Worm (Caenorhabditis elegans) whole organism, L4 larva: Measurements from ENCODE around the gene hrg-3.
A peak's percentile ranks its signal among the peaks of the same experiment; 100 is the strongest.

ENCODE experiments used
- D1046.2 ChIP-seq: fragments of 200-800 bp; sonication (Bioruptor generic); IDR thresholded peaks from 2 replicates; pipeline ENCODE4 v1.3.6; 2022; ENCODE audit warnings: missing genetic modification characterization, missing compliant biosample characterization
- R02D3.7 ChIP-seq: fragments of 150-350 bp; sonication (generic microtip); optimal IDR thresholded peaks from 3 replicates; lab custom pipeline; 2014; ENCODE audit warnings: missing biosample characterization, missing genetic modification characterization
- Y105C5A.15 ChIP-seq: fragments of 200-800 bp; sonication (Bioruptor generic); IDR thresholded peaks from 2 replicates; pipeline ENCODE4 v1.3.6; 2022; ENCODE audit warnings: missing genetic modification characterization, missing compliant biosample characterization
- Y75B8A.6 ChIP-seq: fragments of 200-800 bp; sonication (Bioruptor generic); IDR thresholded peaks from 2 replicates; pipeline ENCODE4 v1.3.6; 2022; ENCODE audit warnings: missing genetic modification reagents, missing genetic modification characterization, missing compliant biosample characterization
- ZK337.2 ChIP-seq: fragments of 200-800 bp; sonication (Bioruptor generic); IDR thresholded peaks from 2 replicates; pipeline ENCODE4 v1.3.6; 2022; ENCODE audit warnings: missing genetic modification reagents, missing genetic modification characterization, missing compliant biosample characterization
- ZK546.5 ChIP-seq, 2 experiments: sonication (generic microtip); optimal IDR thresholded peaks; 2 replicates each; lab custom pipeline; 2017; ENCODE audit warnings: missing biosample characterization in 2 of 2, missing genetic modification characterization in 2 of 2
- attf-4 ChIP-seq: sonication (generic microtip); optimal IDR thresholded peaks from 3 replicates; lab custom pipeline; 2017; ENCODE audit warnings: missing biosample characterization, missing genetic modification characterization
- ceh-28 ChIP-seq: fragments of 150-350 bp; optimal IDR thresholded peaks from 2 replicates; lab custom pipeline; 2014; ENCODE audit warnings: missing biosample characterization, missing genetic modification reagents, missing genetic modification characterization
- ceh-32 ChIP-seq: sonication (generic microtip); optimal IDR thresholded peaks from 2 replicates; lab custom pipeline; 2016; ENCODE audit warnings: mild to moderate bottlenecking, missing genetic modification characterization, missing compliant biosample characterization; ENCODE audit not compliant: poor library complexity
- ceh-44 ChIP-seq: fragments of 200-800 bp; sonication (Bioruptor generic); IDR thresholded peaks from 2 replicates; pipeline ENCODE4 v1.3.6; 2022; ENCODE audit warnings: missing genetic modification reagents, missing genetic modification characterization, missing compliant biosample characterization
- ces-1 ChIP-seq: fragments of 150-350 bp; sonication (generic microtip); optimal IDR thresholded peaks from 4 replicates; lab custom pipeline; 2014; ENCODE audit warnings: missing biosample characterization, missing genetic modification reagents, missing genetic modification characterization
- cey-2 ChIP-seq: sonication (generic microtip); optimal IDR thresholded peaks from 3 replicates; lab custom pipeline; 2017; ENCODE audit warnings: missing genetic modification characterization, mild to moderate bottlenecking, missing compliant biosample characterization, antibody characterized with exemption, borderline replicate concordance; ENCODE audit not compliant: insufficient read depth
- ctbp-1 ChIP-seq: fragments of 200-800 bp; sonication (Bioruptor generic); IDR thresholded peaks from 2 replicates; pipeline ENCODE4 v1.3.6; 2022; ENCODE audit warnings: missing genetic modification reagents, missing genetic modification characterization, missing compliant biosample characterization
- daf-19 ChIP-seq: fragments of 200-800 bp; sonication (Bioruptor generic); conservative IDR thresholded peaks from 2 replicates; pipeline ENCODE4 v1.3.6; 2022; ENCODE audit warnings: missing genetic modification characterization, missing compliant biosample characterization
- daf-8 ChIP-seq: fragments of 200-800 bp; sonication (Bioruptor generic); IDR thresholded peaks from 2 replicates; pipeline ENCODE4 v1.3.6; 2022; ENCODE audit warnings: missing genetic modification characterization, missing compliant biosample characterization
- dmd-6 ChIP-seq: fragments of 200-800 bp; sonication (Bioruptor generic); IDR thresholded peaks from 2 replicates; pipeline ENCODE4 v1.3.6; 2022; ENCODE audit warnings: missing genetic modification reagents, missing genetic modification characterization, missing compliant biosample characterization
- dmd-8 ChIP-seq: fragments of 200-800 bp; sonication (Bioruptor generic); IDR thresholded peaks from 2 replicates; pipeline ENCODE4 v1.3.6; 2022; ENCODE audit warnings: missing genetic modification characterization, missing compliant biosample characterization
- dmd-9 ChIP-seq: fragments of 200-800 bp; sonication (Bioruptor generic); IDR thresholded peaks from 2 replicates; pipeline ENCODE4 v1.3.6; 2022; ENCODE audit warnings: missing genetic modification reagents, missing genetic modification characterization, missing compliant biosample characterization
- dve-1 ChIP-seq: sonication (generic microtip); optimal IDR thresholded peaks from 2 replicates; lab custom pipeline; 2017; ENCODE audit warnings: antibody characterized with exemption, mild to moderate bottlenecking, missing genetic modification characterization, missing compliant biosample characterization; ENCODE audit not compliant: insufficient read depth
- egl-27 ChIP-seq: sonication (generic microtip); optimal IDR thresholded peaks from 3 replicates; lab custom pipeline; 2017; ENCODE audit warnings: missing biosample characterization, missing genetic modification reagents, missing genetic modification characterization
- gei-8 ChIP-seq: fragments of 200-800 bp; sonication (Bioruptor generic); optimal IDR thresholded peaks from 2 replicates; lab custom pipeline; 2018; ENCODE audit warnings: mild to moderate bottlenecking, missing genetic modification characterization, missing compliant biosample characterization
- hif-1 ChIP-seq, 2 experiments: sonication (generic microtip); optimal IDR thresholded peaks; 2 replicates each; lab custom pipeline; 2016 to 2017; ENCODE audit warnings: missing compliant biosample characterization in 2 of 2, missing genetic modification characterization in 2 of 2, missing genetic modification reagents in 2 of 2, missing genotype in 2 of 2, mild to moderate bottlenecking in 1 of 2
- hlh-30 ChIP-seq: sonication (generic microtip); optimal IDR thresholded peaks from 2 replicates; lab custom pipeline; 2017; ENCODE audit warnings: antibody characterized with exemption, mild to moderate bottlenecking, missing genetic modification characterization, missing compliant biosample characterization; ENCODE audit not compliant: insufficient read depth
- hmg-1.1 ChIP-seq: fragments of 200-800 bp; sonication (Bioruptor generic); IDR thresholded peaks from 2 replicates; pipeline ENCODE4 v1.3.6; 2022; ENCODE audit warnings: missing genetic modification reagents, missing genetic modification characterization, missing compliant biosample characterization
- jun-1 ChIP-seq: fragments of 150-350 bp; optimal IDR thresholded peaks from 2 replicates; lab custom pipeline; 2014; ENCODE audit warnings: missing biosample characterization, missing genetic modification reagents, missing genetic modification characterization
- lim-7 ChIP-seq: fragments of 200-800 bp; sonication (Bioruptor generic); IDR thresholded peaks from 2 replicates; pipeline ENCODE4 v1.3.6; 2022; ENCODE audit warnings: missing genetic modification characterization, missing compliant biosample characterization
- lin-1 ChIP-seq: fragments of 200-800 bp; sonication (Bioruptor generic); IDR thresholded peaks from 2 replicates; pipeline ENCODE4 v1.3.6; 2022; ENCODE audit warnings: missing genetic modification reagents, missing genetic modification characterization, missing compliant biosample characterization
- lin-29 ChIP-seq: fragments of 200-800 bp; sonication (Bioruptor generic); IDR thresholded peaks from 2 replicates; pipeline ENCODE4 v1.3.6; 2022; ENCODE audit warnings: missing genetic modification reagents, missing genetic modification characterization, missing compliant biosample characterization
- lir-3 ChIP-seq: sonication (generic microtip); optimal IDR thresholded peaks from 2 replicates; lab custom pipeline; 2016; ENCODE audit warnings: mild to moderate bottlenecking, missing genetic modification characterization, missing compliant biosample characterization
- lsy-2 ChIP-seq, 2 experiments: fragments of 150-350 bp in 1 of 2; sonication (generic microtip) in 1 of 2; optimal IDR thresholded peaks; 2 replicates each; lab custom pipeline; 2014 to 2017; ENCODE audit warnings: missing biosample characterization in 2 of 2, missing genetic modification characterization in 2 of 2
- madf-9 ChIP-seq: fragments of 200-800 bp; sonication (Bioruptor generic); conservative IDR thresholded peaks from 2 replicates; pipeline ENCODE4 v1.3.6; 2022; ENCODE audit warnings: missing genetic modification reagents, missing genetic modification characterization, missing compliant biosample characterization
- mdt-29 ChIP-seq: fragments of 200-800 bp; sonication (Bioruptor generic); IDR thresholded peaks from 2 replicates; pipeline ENCODE4 v1.3.6; 2022; ENCODE audit warnings: missing genetic modification reagents, missing genetic modification characterization, missing compliant biosample characterization
- mep-1 ChIP-seq: fragments of 150-350 bp; sonication (generic microtip); optimal IDR thresholded peaks from 3 replicates; lab custom pipeline; 2014; ENCODE audit warnings: missing biosample characterization, missing genetic modification characterization
- mxl-3 ChIP-seq: fragments of 200-800 bp; sonication (Bioruptor generic); optimal IDR thresholded peaks from 2 replicates; lab custom pipeline; 2018; ENCODE audit warnings: mild to moderate bottlenecking, missing genetic modification characterization, missing compliant biosample characterization
- nhr-11 ChIP-seq: fragments of 150-350 bp; optimal IDR thresholded peaks from 2 replicates; lab custom pipeline; 2014; ENCODE audit warnings: missing biosample characterization, missing genetic modification characterization
- nhr-111 ChIP-seq: fragments of 200-800 bp; sonication (Bioruptor generic); optimal IDR thresholded peaks from 2 replicates; lab custom pipeline; 2018; ENCODE audit warnings: mild to moderate bottlenecking, missing genetic modification characterization, missing compliant biosample characterization
- nhr-25 ChIP-seq: sonication (generic microtip); optimal IDR thresholded peaks from 2 replicates; lab custom pipeline; 2017; ENCODE audit warnings: missing genetic modification characterization, mild to moderate bottlenecking, missing compliant biosample characterization, antibody characterized with exemption, moderate library complexity, borderline replicate concordance; ENCODE audit not compliant: insufficient read depth
- nhr-42 ChIP-seq: fragments of 200-800 bp; sonication (Bioruptor generic); IDR thresholded peaks from 2 replicates; pipeline ENCODE4 v1.3.6; 2022; ENCODE audit warnings: missing genetic modification characterization, missing compliant biosample characterization
- nhr-48 ChIP-seq: sonication (generic microtip); optimal IDR thresholded peaks from 2 replicates; lab custom pipeline; 2016; ENCODE audit warnings: mild to moderate bottlenecking, missing genetic modification characterization, missing compliant biosample characterization
- nhr-77 ChIP-seq: fragments of 150-350 bp; optimal IDR thresholded peaks from 2 replicates; lab custom pipeline; 2014; ENCODE audit warnings: missing biosample characterization, missing genetic modification characterization
- pqm-1 ChIP-seq: sonication (generic microtip); optimal IDR thresholded peaks from 2 replicates; lab custom pipeline; 2017; ENCODE audit warnings: missing biosample characterization, missing genetic modification characterization
- rbr-2 ChIP-seq: sonication (generic microtip); optimal IDR thresholded peaks from 2 replicates; lab custom pipeline; 2016; ENCODE audit warnings: missing genotype, missing genetic modification characterization, missing compliant biosample characterization
- saeg-2 ChIP-seq: fragments of 200-800 bp; sonication (Bioruptor generic); IDR thresholded peaks from 2 replicates; pipeline ENCODE4 v1.3.6; 2022; ENCODE audit warnings: missing genetic modification reagents, missing genetic modification characterization, missing compliant biosample characterization
- sdz-12 ChIP-seq: fragments of 200-800 bp; sonication (Bioruptor generic); optimal IDR thresholded peaks from 2 replicates; lab custom pipeline; 2018; ENCODE audit warnings: mild to moderate bottlenecking, missing genetic modification characterization, missing compliant biosample characterization
- skn-1 ChIP-seq: fragments of 150-350 bp; optimal IDR thresholded peaks from 2 replicates; lab custom pipeline; 2014; ENCODE audit warnings: missing biosample characterization, missing genetic modification characterization
- snpc-4 ChIP-seq: fragments of 150-350 bp; optimal IDR thresholded peaks from 2 replicates; lab custom pipeline; 2014; ENCODE audit warnings: missing biosample characterization, missing genetic modification characterization
- spr-3 ChIP-seq: fragments of 200-800 bp; sonication (Bioruptor generic); optimal IDR thresholded peaks from 2 replicates; lab custom pipeline; 2018; ENCODE audit warnings: mild to moderate bottlenecking, missing genetic modification characterization, missing compliant biosample characterization
- tag-97 ChIP-seq: fragments of 200-800 bp; sonication (Bioruptor generic); IDR thresholded peaks from 2 replicates; pipeline ENCODE4 v1.3.6; 2022; ENCODE audit warnings: missing genetic modification characterization, missing compliant biosample characterization
- tra-1 ChIP-seq: fragments of 200-800 bp; sonication (Bioruptor generic); IDR thresholded peaks from 2 replicates; pipeline ENCODE4 v1.3.6; 2022; ENCODE audit warnings: missing genetic modification reagents, missing genetic modification characterization, missing compliant biosample characterization
- unc-39 ChIP-seq: sonication (generic microtip); optimal IDR thresholded peaks from 2 replicates; lab custom pipeline; 2017; ENCODE audit warnings: missing biosample characterization, missing genetic modification characterization
- zfp-3 ChIP-seq: fragments of 200-800 bp; sonication (Bioruptor generic); conservative IDR thresholded peaks from 2 replicates; pipeline ENCODE4 v1.3.6; 2022; ENCODE audit warnings: missing genetic modification reagents, missing genetic modification characterization, missing compliant biosample characterization

The hrg-3 gene

DNA sequence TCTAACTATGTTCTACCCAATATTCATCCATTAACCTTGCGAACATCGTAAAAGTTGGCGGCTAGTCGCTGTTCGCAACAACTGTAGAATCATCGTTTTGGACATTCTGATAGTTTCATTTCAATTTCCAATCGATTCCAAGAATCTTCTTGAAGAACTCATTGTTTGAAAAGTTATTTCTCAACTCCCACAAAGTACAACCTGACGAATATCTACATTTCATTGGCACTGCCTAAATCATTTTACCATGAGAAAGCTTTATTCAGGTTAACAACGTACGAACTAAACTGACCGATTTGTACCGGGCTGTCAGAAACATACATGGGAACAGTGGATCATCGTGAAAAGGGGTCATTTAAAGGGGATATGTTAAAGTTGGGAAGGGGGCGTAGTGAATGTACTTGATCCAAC lies 30.5 kb downstream of the hrg-3 start, which contains the start of gene F46B6.6 (continued):
- TF ChIP-seq snpc-4 (tag; lab: Kevin White, UChicago) (no peak), nhr-42 (GFP tag; lab: Robert Waterston, UW) (no peak), ceh-32 (tag; lab: Kevin White, UChicago) (no peak), lin-29 (GFP tag; lab: Robert Waterston, UW) (no peak), hlh-30 (tag; lab: Kevin White, UChicago) (no peak), dmd-6 (GFP tag; lab: Robert Waterston, UW) (peak; percentile 16; the same call in 1 of the 2 replicates), jun-1 (tag; lab: Kevin White, UChicago) (no peak), daf-8 (no peak), attf-4 (tag; lab: Kevin White, UChicago) (no peak), ZK337.2 (no peak), nhr-11 (tag; lab: Kevin White, UChicago) (no peak), lsy-2 (tag; optimal IDR thresholded peaks at IDR 0.05; lab: Kevin White, UChicago) (peak in 1 of 2 experiments; percentile 30), nhr-25 (tag; lab: Kevin White, UChicago) (no peak), ZK546.5 (tag; optimal IDR thresholded peaks at IDR 0.05; lab: Kevin White, UChicago) (no peak), saeg-2 (no peak), mxl-3 (GFP tag; lab: Kevin White, UChicago) (no peak), ceh-28 (tag; lab: Kevin White, UChicago) (no peak), mdt-29 (GFP tag; lab: Robert Waterston, UW) (no peak), gei-8 (GFP tag; lab: Kevin White, UChicago) (no peak), R02D3.7 (tag; lab: Kevin White, UChicago) (no peak), lin-1 (GFP tag; lab: Robert Waterston, UW) (no peak), spr-3 (GFP tag; lab: Kevin White, UChicago) (peak; percentile 24), dve-1 (tag; lab: Kevin White, UChicago) (peak; percentile 3), skn-1 (tag; lab: Kevin White, UChicago) (no peak), tra-1 (GFP tag; lab: Robert Waterston, UW) (no peak), lim-7 (GFP tag; lab: Robert Waterston, UW) (no peak), madf-9 (GFP tag; lab: Robert Waterston, UW) (no peak), Y75B8A.6 (GFP tag; lab: Robert Waterston, UW) (no peak), rbr-2 (tag; lab: Kevin White, UChicago) (no peak), hmg-1.1 (GFP tag; lab: Robert Waterston, UW) (no peak), hif-1 (tag; optimal IDR thresholded peaks at IDR 0.05; lab: Kevin White, UChicago) (no peak), unc-39 (no peak), nhr-48 (peak; percentile 19), ceh-44 (no peak), daf-19 (no peak), cey-2 (tag; lab: Kevin White, UChicago) (no peak), lir-3 (no peak), mep-1 (tag; lab: Kevin White, UChicago) (peak; percentile 9), ces-1 (no peak), nhr-77 (tag; lab: Kevin White, UChicago) (no peak), dmd-9 (GFP tag; lab: Robert Waterston, UW) (0 out of 2 replicates have a peak, but pooled peaks have one; percentile 30), nhr-111 (GFP tag; lab: Kevin White, UChicago) (peak; percentile 0), tag-97 (GFP tag; lab: Robert Waterston, UW) (no peak), Y105C5A.15 (GFP tag; lab: Robert Waterston, UW) (no peak), dmd-8 (GFP tag; lab: Robert Waterston, UW) (no peak), pqm-1 (no peak), ctbp-1 (GFP tag; lab: Robert Waterston, UW) (no peak), egl-27 (tag; lab: Kevin White, UChicago) (no peak), sdz-12 (GFP tag; lab: Kevin White, UChicago) (peak; percentile 80), D1046.2 (GFP tag; lab: Robert Waterston, UW) (no peak), zfp-3 (0 out of 2 replicates have a peak, but pooled peaks have one; percentile 10)
